Worm (Caenorhabditis elegans) whole organism, mixed stage, embryonic: ENCODE measurements around the gene Y7A5A.20.

Experiments
- bed-3 ChIP-seq: fragments of 200-800 bp; sonication (Bioruptor generic); optimal IDR thresholded peaks from 3 replicates; lab custom pipeline; 2018; ENCODE audit warnings: mild to moderate bottlenecking, missing genetic modification characterization, moderate library complexity, missing compliant biosample characterization
- ceh-39 ChIP-seq: fragments of 150-350 bp; optimal IDR thresholded peaks from 2 replicates; lab custom pipeline; 2014; ENCODE audit warnings: missing biosample characterization, missing genetic modification characterization
- ceh-43 ChIP-seq: fragments of 200-800 bp; sonication (Bioruptor generic); optimal IDR thresholded peaks from 2 replicates; lab custom pipeline; 2018; ENCODE audit warnings: mild to moderate bottlenecking, missing genetic modification characterization, moderate library complexity, missing compliant biosample characterization
- ceh-83 ChIP-seq: fragments of 200-800 bp; sonication (Bioruptor generic); optimal IDR thresholded peaks from 2 replicates; lab custom pipeline; 2018; ENCODE audit warnings: mild to moderate bottlenecking, missing genetic modification characterization, missing compliant biosample characterization
- cnd-1 ChIP-seq: fragments of 200-800 bp; sonication (Bioruptor generic); optimal IDR thresholded peaks from 2 replicates; lab custom pipeline; 2018; ENCODE audit warnings: mild to moderate bottlenecking, missing genetic modification characterization, missing compliant biosample characterization
- drap-1 ChIP-seq: fragments of 200-800 bp; sonication (Bioruptor generic); optimal IDR thresholded peaks from 3 replicates; lab custom pipeline; 2018; ENCODE audit warnings: mild to moderate bottlenecking, missing genetic modification characterization, missing compliant biosample characterization
- elt-1 ChIP-seq: sonication (generic microtip); optimal IDR thresholded peaks from 2 replicates; lab custom pipeline; 2017; ENCODE audit warnings: missing genetic modification characterization, mild to moderate bottlenecking, missing compliant biosample characterization, antibody characterized with exemption, moderate library complexity, borderline replicate concordance; ENCODE audit not compliant: insufficient read depth
- elt-3 ChIP-seq: fragments of 150-350 bp; optimal IDR thresholded peaks from 2 replicates; lab custom pipeline; 2014; ENCODE audit warnings: missing biosample characterization, missing genetic modification characterization
- flh-1 ChIP-seq: fragments of 200-800 bp; sonication (Bioruptor generic); optimal IDR thresholded peaks from 2 replicates; lab custom pipeline; 2018; ENCODE audit warnings: mild to moderate bottlenecking, missing genetic modification characterization, moderate library complexity, missing compliant biosample characterization
- hlh-1 ChIP-seq: fragments of 150-350 bp; optimal IDR thresholded peaks from 2 replicates; lab custom pipeline; 2014; ENCODE audit warnings: missing biosample characterization, missing genetic modification reagents, missing genetic modification characterization
- lin-13 ChIP-seq: fragments of 150-350 bp; optimal IDR thresholded peaks from 2 replicates; lab custom pipeline; 2014; ENCODE audit warnings: missing biosample characterization, missing genetic modification characterization
- lin-32 ChIP-seq: fragments of 200-800 bp; sonication (Bioruptor generic); optimal IDR thresholded peaks from 2 replicates; lab custom pipeline; 2018; ENCODE audit warnings: mild to moderate bottlenecking, missing genetic modification characterization, missing compliant biosample characterization
- lsy-2 ChIP-seq: fragments of 150-350 bp; optimal IDR thresholded peaks from 2 replicates; lab custom pipeline; 2014; ENCODE audit warnings: missing biosample characterization, missing genetic modification characterization
- mep-1 ChIP-seq: fragments of 150-350 bp; optimal IDR thresholded peaks from 2 replicates; lab custom pipeline; 2017; ENCODE audit warnings: missing biosample characterization, missing genetic modification reagents, missing genetic modification characterization, inconsistent platforms
- mls-2 ChIP-seq: sonication (generic microtip); optimal IDR thresholded peaks from 2 replicates; lab custom pipeline; 2016; ENCODE audit warnings: mild to moderate bottlenecking, missing genetic modification characterization, moderate library complexity, missing compliant biosample characterization
- nhr-12 ChIP-seq: fragments of 150-350 bp; optimal IDR thresholded peaks from 2 replicates; lab custom pipeline; 2014; ENCODE audit warnings: missing biosample characterization, missing genetic modification characterization
- nhr-237 ChIP-seq: fragments of 150-350 bp; optimal IDR thresholded peaks from 2 replicates; lab custom pipeline; 2014; ENCODE audit warnings: missing biosample characterization, missing genetic modification characterization
- nhr-28 ChIP-seq: fragments of 150-350 bp; optimal IDR thresholded peaks from 2 replicates; lab custom pipeline; 2014; ENCODE audit warnings: missing biosample characterization, missing genetic modification characterization
- nhr-76 ChIP-seq: sonication (generic microtip); optimal IDR thresholded peaks from 2 replicates; lab custom pipeline; 2017; ENCODE audit warnings: missing biosample characterization, missing genetic modification characterization
- pha-4 ChIP-seq: fragments of 150-350 bp; optimal IDR thresholded peaks from 2 replicates; lab custom pipeline; 2018; ENCODE audit warnings: missing biosample characterization, missing genetic modification reagents, missing genetic modification characterization
- sem-2 ChIP-seq: fragments of 200-800 bp; sonication (Bioruptor generic); optimal IDR thresholded peaks from 2 replicates; lab custom pipeline; 2018; ENCODE audit warnings: mild to moderate bottlenecking, missing genetic modification characterization, missing compliant biosample characterization
- snpc-4 ChIP-seq: fragments of 150-350 bp; optimal IDR thresholded peaks from 2 replicates; lab custom pipeline; 2014; ENCODE audit warnings: missing biosample characterization, missing genetic modification characterization
- sptf-1 ChIP-seq: sonication (generic microtip); optimal IDR thresholded peaks from 2 replicates; lab custom pipeline; 2017; ENCODE audit warnings: mild to moderate bottlenecking, missing genetic modification characterization, moderate library complexity, missing compliant biosample characterization
- unc-39 ChIP-seq: fragments of 150-350 bp; optimal IDR thresholded peaks from 2 replicates; lab custom pipeline; 2014; ENCODE audit warnings: missing biosample characterization, missing genetic modification characterization
- unc-62 ChIP-seq: fragments of 150-350 bp; optimal IDR thresholded peaks from 2 replicates; lab custom pipeline; 2014; ENCODE audit warnings: missing biosample characterization, missing genetic modification reagents, missing genetic modification characterization
- zip-8 ChIP-seq: fragments of 150-350 bp; optimal IDR thresholded peaks from 2 replicates; lab custom pipeline; 2014; ENCODE audit warnings: missing biosample characterization, missing genetic modification characterization
- ztf-11 ChIP-seq: fragments of 150-350 bp; optimal IDR thresholded peaks from 2 replicates; lab custom pipeline; 2014; ENCODE audit warnings: missing biosample characterization, missing genetic modification characterization

The Y7A5A.20 gene

DNA sequence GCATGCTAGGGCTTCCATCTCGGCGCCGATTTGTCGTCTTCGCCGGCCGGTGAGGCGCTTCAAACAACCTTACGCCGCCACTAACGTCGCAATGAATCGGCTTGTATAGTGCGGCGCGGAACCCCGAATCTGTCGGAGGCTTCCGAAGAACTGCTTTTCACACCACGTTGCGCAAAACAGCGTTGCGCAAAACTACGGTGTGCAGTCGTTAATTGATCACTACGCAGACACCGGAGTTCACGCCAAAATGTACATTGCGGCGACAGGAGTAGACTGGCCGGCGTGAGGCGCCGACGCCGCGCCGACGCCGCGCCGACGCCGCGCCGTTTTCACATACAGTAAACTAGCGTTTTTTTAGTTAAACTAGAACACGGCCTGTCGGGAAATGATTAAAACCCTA is 26.3 kb upstream of the Y7A5A.20 start:
- no peak for TF ChIP-seq ztf-11 (tag; lab: Kevin White, UChicago)
- no peak for TF ChIP-seq drap-1 (GFP tag; lab: Kevin White, UChicago)
- no peak for TF ChIP-seq lsy-2 (tag; lab: Kevin White, UChicago)
- no peak for TF ChIP-seq ceh-43 (GFP tag; lab: Kevin White, UChicago)
- TF ChIP-seq lin-32 (GFP tag; lab: Kevin White, UChicago) = no peak
- no peak for TF ChIP-seq snpc-4 (tag; lab: Kevin White, UChicago)
- no peak for TF ChIP-seq elt-3 (tag; lab: Kevin White, UChicago)
- no peak for TF ChIP-seq unc-39 (tag; lab: Kevin White, UChicago)
- TF ChIP-seq bed-3 = no peak
- TF ChIP-seq pha-4 (tag; lab: Kevin White, UChicago) = no peak
- no peak for TF ChIP-seq elt-1 (tag; lab: Kevin White, UChicago)
- TF ChIP-seq nhr-237 = no peak
- no peak for TF ChIP-seq nhr-76 (tag; lab: Kevin White, UChicago)
- no peak for TF ChIP-seq zip-8 (tag; lab: Kevin White, UChicago)
- TF ChIP-seq ceh-83 (GFP tag; lab: Kevin White, UChicago) = no peak
- no peak for TF ChIP-seq mep-1 (tag; lab: Kevin White, UChicago)
- no peak for TF ChIP-seq nhr-12 (tag; lab: Kevin White, UChicago)
- TF ChIP-seq, all 35 proteins: peak for 0

DNA sequence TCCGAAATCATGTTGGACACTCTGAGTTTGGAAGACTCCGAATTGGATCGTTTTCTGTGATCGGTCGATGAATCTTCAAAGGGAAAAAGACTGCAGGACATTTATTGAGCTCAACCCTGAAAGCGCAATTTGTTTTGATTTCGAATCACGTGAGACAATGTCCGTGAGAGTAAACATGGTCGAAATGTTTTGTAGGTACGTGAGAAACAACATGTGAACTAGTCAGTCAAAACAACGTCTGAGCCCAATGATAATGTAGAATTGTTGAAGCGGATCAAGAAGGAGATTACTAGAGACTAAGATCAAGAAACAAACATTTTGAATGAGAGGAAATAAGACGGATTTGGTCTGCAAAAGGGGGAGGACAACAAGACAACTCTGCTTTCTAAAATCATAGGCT is 24.1 kb upstream of the Y7A5A.20 start, which contains the start of gene Y7A5A.7:
Gene Y7A5A.7 (minus strand): TSS at position 101 of the 400 bp plus-strand sequence.
- TF ChIP-seq sptf-1 (no peak), elt-1 (tag; lab: Kevin White, UChicago) (no peak)

DNA sequence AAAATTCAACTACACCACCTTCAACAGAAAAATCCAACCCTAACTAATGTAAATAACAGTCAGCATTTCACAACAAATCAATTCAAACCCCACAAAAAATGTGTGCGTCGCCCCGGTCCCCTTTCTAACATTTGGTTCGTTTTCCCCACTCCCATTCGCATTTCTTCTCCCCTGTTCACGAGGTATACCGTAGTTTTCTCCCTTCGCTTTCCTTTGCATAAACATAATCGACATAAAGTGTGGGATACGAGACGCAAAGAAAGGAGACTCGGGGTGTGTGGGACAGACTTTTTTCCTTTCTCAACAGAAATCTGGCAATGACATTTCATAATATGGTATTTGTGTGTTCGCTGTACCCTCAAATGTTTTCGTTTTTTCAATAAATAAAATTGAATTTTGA is 16.8 kb upstream of the Y7A5A.20 start:
- TF ChIP-seq ceh-43 (GFP tag; lab: Kevin White, UChicago) (no peak), lin-13 (tag; lab: Kevin White, UChicago) (no peak), mep-1 (tag; lab: Kevin White, UChicago) (no peak), sptf-1 (no peak), elt-1 (tag; lab: Kevin White, UChicago) (no peak), hlh-1 (no peak), zip-8 (tag; lab: Kevin White, UChicago) (no peak)

DNA sequence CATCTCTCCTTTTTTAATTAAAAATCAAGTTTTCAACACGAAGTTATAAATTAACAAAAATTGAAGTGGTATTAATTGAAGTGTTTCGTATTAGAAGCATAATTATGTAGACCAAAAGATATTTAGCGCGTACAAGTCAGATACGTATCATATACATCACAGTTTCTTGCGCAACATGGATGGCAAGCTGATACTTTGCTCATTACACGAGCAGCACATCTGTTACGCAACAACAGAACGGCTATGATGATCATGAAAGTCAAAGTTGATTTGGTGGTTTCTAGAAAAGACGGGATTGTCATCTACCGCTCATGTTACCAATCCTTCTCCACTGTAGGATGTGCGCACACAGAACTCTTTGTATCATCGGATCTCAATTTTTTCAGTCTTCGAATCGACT is 13.6 kb upstream of the Y7A5A.20 start:
- TF ChIP-seq flh-1 (GFP tag; lab: Kevin White, UChicago) (no peak), ceh-83 (GFP tag; lab: Kevin White, UChicago) (no peak), cnd-1 (tag; lab: Kevin White, UChicago) (no peak), elt-1 (tag; lab: Kevin White, UChicago) (no peak), zip-8 (tag; lab: Kevin White, UChicago) (peak; percentile 91)

DNA sequence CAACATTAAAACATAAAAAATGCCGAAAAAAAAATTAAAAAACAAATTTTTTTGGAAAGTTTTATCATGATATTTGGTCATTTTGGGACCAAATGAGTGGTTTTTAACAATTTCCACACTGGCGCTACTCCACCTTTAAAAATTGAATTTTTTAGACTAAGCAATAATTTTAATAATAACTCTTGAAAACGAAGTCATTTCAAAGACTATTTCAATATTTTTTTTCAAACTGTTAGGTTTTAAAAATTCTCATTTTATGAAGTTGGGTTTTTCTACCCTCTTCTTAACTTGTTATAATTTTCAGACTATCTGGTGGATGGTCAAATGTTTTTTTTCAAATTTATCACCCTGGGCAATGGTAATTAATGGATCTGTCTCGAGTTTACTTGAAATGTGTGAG is 6.0 kb upstream of the Y7A5A.20 start, which contains the start of gene Y7A5A.8:
Gene Y7A5A.8 (plus strand): TSS at position 301 of the 400 bp plus-strand sequence.
- TF ChIP-seq mls-2 (tag; lab: Kevin White, UChicago) (no peak), ceh-39 (no peak), lin-13 (tag; lab: Kevin White, UChicago) (no peak), sem-2 (GFP tag; lab: Kevin White, UChicago) (no peak), unc-39 (tag; lab: Kevin White, UChicago) (no peak), nhr-76 (tag; lab: Kevin White, UChicago) (no peak), nhr-28 (no peak), mep-1 (tag; lab: Kevin White, UChicago) (no peak), nhr-12 (tag; lab: Kevin White, UChicago) (no peak), lsy-2 (tag; lab: Kevin White, UChicago) (no peak), sptf-1 (no peak)

DNA sequence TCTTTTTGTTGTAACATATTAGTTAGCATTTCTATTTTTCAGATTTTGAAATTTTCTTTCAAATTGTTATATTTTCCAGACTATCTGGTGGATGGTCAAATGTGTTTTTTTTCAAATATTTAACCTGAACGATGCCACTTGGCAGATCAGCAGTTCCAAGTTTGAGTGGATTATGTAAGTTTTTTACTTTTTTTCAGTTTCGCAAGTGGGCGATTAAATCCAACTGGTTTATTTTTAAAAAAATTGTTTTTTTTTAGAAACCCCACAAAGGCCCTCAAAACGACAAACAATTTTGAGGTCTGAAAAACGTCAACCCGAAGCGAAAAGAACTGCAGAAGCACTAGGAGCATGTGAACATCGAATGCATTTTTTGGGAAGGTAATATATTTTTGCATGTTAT is 1.3 kb upstream of the Y7A5A.20 start, which contains the start of gene Y7A5A.9:
Gene Y7A5A.9 (plus strand): TSS at position 301 of the 400 bp plus-strand sequence.
- TF ChIP-seq ztf-11 (tag; lab: Kevin White, UChicago) = no peak
- TF ChIP-seq sptf-1 = no peak
- no peak for TF ChIP-seq unc-62
